Fruit fly (Drosophila melanogaster) whole organism, embryonic: ENCODE measurements around the gene CG12477.

Experiments used
- Adf1 ChIP-seq: fragments of 200-800 bp; sonication (Bioruptor generic); IDR thresholded peaks from 2 replicates; pipeline ENCODE4 v1.3.6; 2022; ENCODE audit warnings: missing biosample characterization, missing genetic modification characterization
- Awh ChIP-seq: fragments of 200-800 bp; sonication (Bioruptor generic); IDR thresholded peaks from 2 replicates; pipeline ENCODE4, ENCODE4 v1.3.6; 2022; ENCODE audit warnings: missing biosample characterization, missing genetic modification characterization
- Blimp-1 ChIP-seq: fragments of 200-800 bp; sonication (Bioruptor generic); optimal IDR thresholded peaks from 3 replicates; lab custom pipeline; 2018; ENCODE audit warnings: missing biosample characterization, missing genetic modification characterization, mild to moderate bottlenecking, moderate library complexity, missing genetic modification reagents
- CG12071 ChIP-seq: fragments of 200-800 bp; sonication (Bioruptor generic); optimal IDR thresholded peaks from 3 replicates; lab custom pipeline; 2018; ENCODE audit warnings: missing biosample characterization, mild to moderate bottlenecking, missing genetic modification characterization
- CG12155 ChIP-seq: fragments of 200-800 bp; sonication (Bioruptor generic); optimal IDR thresholded peaks from 3 replicates; lab custom pipeline; 2016; ENCODE audit warnings: missing biosample characterization, missing genetic modification characterization
- CG12236 ChIP-seq: fragments of 200-800 bp; sonication (Bioruptor generic); optimal IDR thresholded peaks from 2 replicates; lab custom pipeline; 2016; ENCODE audit warnings: missing biosample characterization, missing genetic modification characterization
- CG13624 ChIP-seq: fragments of 200-800 bp; sonication (Bioruptor generic); optimal IDR thresholded peaks from 2 replicates; lab custom pipeline; 2016; ENCODE audit warnings: missing biosample characterization, missing genetic modification characterization
- CG15269 ChIP-seq: fragments of 200-800 bp; sonication (Bioruptor generic); optimal IDR thresholded peaks from 2 replicates; lab custom pipeline; 2018; ENCODE audit warnings: missing biosample characterization, mild to moderate bottlenecking, missing genetic modification characterization, moderate library complexity
- CG15601 ChIP-seq: fragments of 200-800 bp; sonication (Bioruptor generic); optimal IDR thresholded peaks from 3 replicates; lab custom pipeline; 2019; ENCODE audit warnings: missing biosample characterization, mild to moderate bottlenecking, missing genetic modification characterization, moderate library complexity
- CG16813 ChIP-seq: fragments of 200-800 bp; sonication (Bioruptor generic); IDR thresholded peaks from 3 replicates; pipeline ENCODE4 v1.3.6; 2022; ENCODE audit warnings: missing biosample characterization, missing genetic modification characterization; ENCODE audit not compliant: partially characterized antibody
- CG17568 ChIP-seq: fragments of 200-800 bp; sonication (Bioruptor generic); optimal IDR thresholded peaks from 2 replicates; lab custom pipeline; 2018; ENCODE audit warnings: missing biosample characterization, mild to moderate bottlenecking, missing genetic modification characterization, moderate library complexity
- CG30403 ChIP-seq: fragments of 200-800 bp; sonication (Bioruptor generic); optimal IDR thresholded peaks from 3 replicates; lab custom pipeline; 2016; ENCODE audit warnings: missing biosample characterization, missing genetic modification characterization
- CG34376 ChIP-seq: fragments of 200-800 bp; sonication (Bioruptor generic); optimal IDR thresholded peaks from 2 replicates; lab custom pipeline; 2018; ENCODE audit warnings: missing biosample characterization, mild to moderate bottlenecking, missing genetic modification characterization
- CG3726 ChIP-seq: fragments of 200-800 bp; sonication (Bioruptor generic); IDR thresholded peaks from 3 replicates; pipeline ENCODE4, ENCODE4 v1.3.6; 2022; ENCODE audit warnings: missing biosample characterization, missing genetic modification characterization
- CG42726 ChIP-seq: fragments of 200-800 bp; sonication (Bioruptor generic); IDR thresholded peaks from 2 replicates; pipeline ENCODE4 v1.3.6; 2022; ENCODE audit warnings: missing biosample characterization, missing genetic modification characterization; ENCODE audit not compliant: partially characterized antibody
- CG6272 ChIP-seq: fragments of 200-800 bp; sonication (Bioruptor generic); IDR thresholded peaks from 2 replicates; pipeline ENCODE4 v1.3.6; 2022; ENCODE audit warnings: missing biosample characterization, missing genetic modification characterization
- CG7271 ChIP-seq: fragments of 200-800 bp; sonication (Bioruptor generic); optimal IDR thresholded peaks from 2 replicates; lab custom pipeline; 2018; ENCODE audit warnings: missing biosample characterization, mild to moderate bottlenecking, missing genetic modification characterization, moderate library complexity
- CG7372 ChIP-seq: fragments of 200-800 bp; sonication (Bioruptor generic); IDR thresholded peaks from 2 replicates; pipeline ENCODE4 v1.3.6; 2022; ENCODE audit warnings: missing biosample characterization, missing genetic modification characterization
- Dad ChIP-seq: fragments of 200-800 bp; sonication (Bioruptor generic); optimal IDR thresholded peaks from 3 replicates; lab custom pipeline; 2016; ENCODE audit warnings: missing biosample characterization, missing genetic modification characterization
- Dbx ChIP-seq: fragments of 200-800 bp; sonication (Bioruptor generic); IDR thresholded peaks from 3 replicates; pipeline ENCODE4 v1.3.6; 2022; ENCODE audit warnings: missing biosample characterization, missing genetic modification characterization
- Dll ChIP-seq: fragments of 200-800 bp; sonication (Bioruptor generic); IDR thresholded peaks from 4 replicates; pipeline ENCODE4 v1.3.6; 2022; ENCODE audit warnings: missing biosample characterization, missing genetic modification characterization; ENCODE audit not compliant: partially characterized antibody
- HLH4C ChIP-seq: fragments of 200-800 bp; sonication (Bioruptor generic); IDR thresholded peaks from 3 replicates; pipeline ENCODE4 v1.3.6; 2022; ENCODE audit warnings: missing biosample characterization, missing genetic modification characterization; ENCODE audit not compliant: partially characterized antibody
- Hr39 ChIP-seq: fragments of >200 bp; optimal IDR thresholded peaks from 2 replicates; lab custom pipeline; 2017
- Meics ChIP-seq: fragments of 200-800 bp; sonication (Bioruptor generic); optimal IDR thresholded peaks from 2 replicates; lab custom pipeline; 2017; ENCODE audit warnings: missing biosample characterization, mild to moderate bottlenecking, missing genetic modification characterization
- NK7.1 ChIP-seq: fragments of 200-800 bp; sonication (Bioruptor generic); optimal IDR thresholded peaks from 3 replicates; lab custom pipeline; 2016; ENCODE audit warnings: missing biosample characterization, missing genetic modification characterization
- Ravus ChIP-seq: fragments of 200-800 bp; sonication (Bioruptor generic); IDR thresholded peaks from 2 replicates; pipeline ENCODE4 v1.3.6; 2022; ENCODE audit warnings: missing biosample characterization, missing genetic modification characterization
- Usf ChIP-seq: fragments of 200-800 bp; sonication (Bioruptor generic); optimal IDR thresholded peaks from 2 replicates; lab custom pipeline; 2017; ENCODE audit warnings: missing genotype, missing biosample characterization, missing genetic modification characterization
- bsh ChIP-seq, 2 experiments: fragments of 200-800 bp; sonication (Bioruptor generic); optimal IDR thresholded peaks; 2 replicates each; lab custom pipeline; 2017 to 2018; ENCODE audit warnings: mild to moderate bottlenecking in 2 of 2, missing biosample characterization in 2 of 2, missing genetic modification characterization in 2 of 2, moderate library complexity in 1 of 2
- fd3F ChIP-seq: fragments of 200-800 bp; sonication (Bioruptor generic); optimal IDR thresholded peaks from 2 replicates; lab custom pipeline; 2018; ENCODE audit warnings: missing biosample characterization, mild to moderate bottlenecking, missing genetic modification characterization, moderate library complexity
- fd96Cb ChIP-seq: fragments of 200-800 bp; sonication (Bioruptor generic); optimal IDR thresholded peaks from 2 replicates; lab custom pipeline; 2018; ENCODE audit warnings: missing biosample characterization, mild to moderate bottlenecking, missing genetic modification characterization, moderate library complexity
- fu2 ChIP-seq: fragments of 200-800 bp; sonication (Bioruptor generic); optimal IDR thresholded peaks from 2 replicates; lab custom pipeline; 2016; ENCODE audit warnings: missing biosample characterization, missing genetic modification characterization
- gem ChIP-seq: fragments of 200-800 bp; sonication (Bioruptor generic); optimal IDR thresholded peaks from 2 replicates; lab custom pipeline; 2019; ENCODE audit warnings: missing biosample characterization, mild to moderate bottlenecking, missing genetic modification characterization, moderate library complexity
- gsb ChIP-seq: fragments of 200-800 bp; sonication (Bioruptor generic); IDR thresholded peaks from 2 replicates; pipeline ENCODE4 v1.3.6; 2022; ENCODE audit warnings: missing biosample characterization, missing genetic modification characterization
- gt ChIP-seq: fragments of 200-800 bp; sonication (Bioruptor generic); IDR thresholded peaks from 2 replicates; pipeline ENCODE4 v1.3.6; 2022; ENCODE audit warnings: missing biosample characterization, missing genetic modification characterization
- kay ChIP-seq: fragments of 200-800 bp; sonication (Bioruptor generic); optimal IDR thresholded peaks from 2 replicates; lab custom pipeline; 2016; ENCODE audit warnings: missing biosample characterization, missing genetic modification characterization
- lbe ChIP-seq: fragments of 200-800 bp; sonication (Bioruptor generic); optimal IDR thresholded peaks from 2 replicates; lab custom pipeline; 2016; ENCODE audit warnings: missing biosample characterization, mild to moderate bottlenecking, missing genetic modification characterization
- maf-S ChIP-seq: fragments of 200-800 bp; sonication (Bioruptor generic); optimal IDR thresholded peaks from 2 replicates; lab custom pipeline; 2016; ENCODE audit warnings: missing biosample characterization, missing genetic modification characterization
- nmo ChIP-seq: fragments of 200-800 bp; sonication (Bioruptor generic); optimal IDR thresholded peaks from 2 replicates; lab custom pipeline; 2018; ENCODE audit warnings: missing biosample characterization, mild to moderate bottlenecking, missing genetic modification characterization, moderate library complexity
- odd ChIP-seq: fragments of 200-800 bp; sonication (Bioruptor generic); optimal IDR thresholded peaks from 2 replicates; lab custom pipeline; 2017; ENCODE audit warnings: missing biosample characterization, mild to moderate bottlenecking, missing genetic modification characterization
- peb ChIP-seq: fragments of 200-800 bp; sonication (Bioruptor generic); IDR thresholded peaks from 2 replicates; pipeline ENCODE4 v1.3.6; 2022; ENCODE audit warnings: missing biosample characterization, missing genetic modification characterization
- phol ChIP-seq: fragments of 200-800 bp; sonication (Bioruptor generic); optimal IDR thresholded peaks from 3 replicates; lab custom pipeline; 2018; ENCODE audit warnings: missing biosample characterization, mild to moderate bottlenecking, missing genetic modification characterization, moderate library complexity
- schlank ChIP-seq: fragments of 200-800 bp; sonication (Bioruptor generic); optimal IDR thresholded peaks from 2 replicates; lab custom pipeline; 2018; ENCODE audit warnings: missing biosample characterization, mild to moderate bottlenecking, missing genetic modification characterization
- slou ChIP-seq: fragments of 200-800 bp; sonication (Bioruptor generic); optimal IDR thresholded peaks from 3 replicates; lab custom pipeline; 2016; ENCODE audit warnings: missing biosample characterization, missing genetic modification characterization
- stc ChIP-seq: fragments of 200-800 bp; sonication (Bioruptor generic); IDR thresholded peaks from 2 replicates; pipeline ENCODE4 v1.3.6; 2022; ENCODE audit warnings: missing biosample characterization, missing genetic modification characterization
- tgo ChIP-seq: fragments of 200-800 bp; sonication (Bioruptor generic); IDR thresholded peaks from 3 replicates; pipeline ENCODE4 v1.3.6; 2022; ENCODE audit warnings: missing biosample characterization, missing genetic modification characterization
- tna ChIP-seq: fragments of 200-800 bp; sonication (Bioruptor generic); IDR thresholded peaks from 2 replicates; pipeline ENCODE4 v1.3.6; 2022; ENCODE audit warnings: missing biosample characterization, missing genetic modification characterization; ENCODE audit not compliant: partially characterized antibody
- zen2 ChIP-seq: fragments of 200-800 bp; sonication (Bioruptor generic); IDR thresholded peaks from 3 replicates; pipeline ENCODE4 v1.3.6; 2022; ENCODE audit warnings: missing biosample characterization, missing genetic modification characterization; ENCODE audit not compliant: partially characterized antibody
- zfh2 ChIP-seq: fragments of 200-800 bp; sonication (Bioruptor generic); optimal IDR thresholded peaks from 2 replicates; lab custom pipeline; 2016; ENCODE audit warnings: missing biosample characterization, missing genetic modification characterization

Gene CG12477

DNA sequence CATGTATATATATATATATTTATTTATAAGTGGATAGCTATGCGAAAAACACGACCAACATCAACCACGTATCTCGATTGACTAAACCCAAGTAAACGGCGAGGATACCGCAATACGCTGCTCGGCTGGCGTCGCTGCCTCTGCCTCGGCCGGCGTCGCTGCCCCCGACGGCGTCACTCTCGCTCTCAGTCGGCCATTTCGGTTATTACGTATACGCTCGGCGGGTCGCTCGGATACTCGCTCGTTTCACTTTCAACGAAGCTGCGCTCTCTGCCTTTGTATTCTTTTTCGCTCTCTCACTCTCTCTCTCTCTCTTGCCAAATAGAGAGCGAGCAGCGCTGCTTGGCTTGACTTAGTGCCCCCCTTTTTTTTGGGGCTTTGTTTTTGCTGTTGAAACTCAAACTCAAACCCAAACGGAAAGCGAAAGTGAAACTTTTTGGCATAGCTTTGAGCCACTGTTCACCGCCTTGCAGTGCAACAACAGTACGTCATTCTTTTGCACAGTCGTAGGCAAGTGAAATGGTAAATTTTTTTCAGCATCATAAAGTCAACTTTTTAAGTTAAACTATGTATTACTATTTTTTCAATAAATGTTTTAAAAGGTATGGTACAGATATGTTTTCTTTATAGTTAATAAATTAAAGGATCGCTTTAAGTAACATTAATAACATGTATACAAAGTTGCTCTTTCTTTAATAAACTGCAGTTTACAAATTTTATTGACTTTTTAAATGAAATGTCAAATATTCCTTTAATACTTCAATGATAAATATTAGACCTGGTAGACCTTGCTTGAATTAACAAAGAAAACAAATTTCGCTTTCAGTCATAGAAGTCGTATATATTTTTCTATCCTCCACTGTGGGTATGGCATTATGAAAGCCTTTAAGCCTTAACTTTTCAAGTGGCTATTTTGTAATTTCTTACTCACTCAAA is 42.9 kb upstream of the CG12477 start (continued):
- no peak for TF ChIP-seq CG16813 (GFP tag; lab: Robert Waterston, UW)
- TF ChIP-seq lbe (GFP tag; lab: Kevin White, UChicago) = no peak
- peak; percentile 11; the same call in 1 of the 3 replicates for TF ChIP-seq HLH4C (GFP tag; lab: Robert Waterston, UW)
- no peak for TF ChIP-seq Dll (GFP tag; lab: Robert Waterston, UW)
- TF ChIP-seq tgo (GFP tag; lab: Robert Waterston, UW) = no peak
- TF ChIP-seq CG34376 = peak; percentile 47
- TF ChIP-seq Meics (GFP tag; lab: Kevin White, UChicago) = no peak
- TF ChIP-seq CG7271 = no peak
- TF ChIP-seq stc (GFP tag; lab: Robert Waterston, UW) = 0 out of 2 replicates have a peak, but pooled peaks have one; percentile 53
- TF ChIP-seq Adf1 (GFP tag; lab: Robert Waterston, UW) = peak; percentile 99
- TF ChIP-seq zfh2 (GFP tag; lab: Kevin White, UChicago) = no peak
- TF ChIP-seq CG17568 (GFP tag; lab: Kevin White, UChicago) = no peak
- TF ChIP-seq CG3726 (GFP tag; lab: Robert Waterston, UW) = no peak
- TF ChIP-seq fu2 = no peak
- no peak; the same call in 1 of the 2 replicates for TF ChIP-seq tna (GFP tag; lab: Robert Waterston, UW)
- TF ChIP-seq bsh (GFP tag; optimal IDR thresholded peaks at IDR 0.05; lab: Kevin White, UChicago) = peak in 1 of 2 experiments; percentile 35
- TF ChIP-seq schlank (tag; lab: Kevin White, UChicago) = no peak
- TF ChIP-seq maf-S (GFP tag; lab: Kevin White, UChicago) = no peak
- no peak for TF ChIP-seq CG6272
- TF ChIP-seq CG15269 (tag; lab: Kevin White, UChicago) = peak; percentile 16
- TF ChIP-seq fd3F (GFP tag; lab: Kevin White, UChicago) = no peak
- TF ChIP-seq gt (GFP tag; lab: Robert Waterston, UW) = no peak
- TF ChIP-seq Hr39 (lab: Kevin White, UChicago) = no peak
- peak; percentile 50 for TF ChIP-seq phol (tag; lab: Kevin White, UChicago)
- peak; percentile 79; the same call in 2 of the 3 replicates for TF ChIP-seq zen2
- no peak for TF ChIP-seq CG13624 (GFP tag; lab: Kevin White, UChicago)
- TF ChIP-seq NK7.1 = no peak
- TF ChIP-seq Blimp-1 (GFP tag; lab: Kevin White, UChicago) = peak; percentile 100
- TF ChIP-seq nmo (GFP tag; lab: Kevin White, UChicago) = no peak
- no peak for TF ChIP-seq gsb
- no peak for TF ChIP-seq odd (GFP tag; lab: Kevin White, UChicago)
- 0 out of 2 replicates have a peak, but pooled peaks have one; percentile 20 for TF ChIP-seq CG7372 (GFP tag; lab: Robert Waterston, UW)
- no peak for TF ChIP-seq CG42726 (GFP tag; lab: Robert Waterston, UW)
- no peak for TF ChIP-seq CG12155
- no peak for TF ChIP-seq slou (GFP tag; lab: Kevin White, UChicago)
- TF ChIP-seq kay (GFP tag; lab: Kevin White, UChicago) = no peak
- no peak for TF ChIP-seq CG12236 (GFP tag; lab: Kevin White, UChicago)
- TF ChIP-seq fd96Cb (tag; lab: Kevin White, UChicago) = no peak
- no peak for TF ChIP-seq Usf
- peak; percentile 53 for TF ChIP-seq CG30403
- no peak; the same call in 1 of the 2 replicates for TF ChIP-seq Awh (GFP tag; lab: Robert Waterston, UW)
- TF ChIP-seq CG15601 (tag; lab: Kevin White, UChicago) = peak; percentile 8
- TF ChIP-seq CG12071 (GFP tag; lab: Kevin White, UChicago) = peak; percentile 50
- no peak for TF ChIP-seq Dad
- peak; percentile 18; the same call in 1 of the 3 replicates for TF ChIP-seq Dbx (GFP tag; lab: Robert Waterston, UW)
- no peak for TF ChIP-seq Ravus (GFP tag; lab: Robert Waterston, UW)
- peak; percentile 62 for TF ChIP-seq gem
- TF ChIP-seq peb (GFP tag; lab: Robert Waterston, UW) = no peak
